Fruit fly (Drosophila melanogaster) whole organism, adult: ENCODE data around the gene CG14151.

ENCODE experiments used
- CG11617 ChIP-seq: fragments of 200-800 bp; sonication (Bioruptor generic); optimal IDR thresholded peaks from 2 replicates; lab custom pipeline; 2017; ENCODE audit warnings: mild to moderate bottlenecking, missing biosample characterization, missing genetic modification reagents, missing genetic modification characterization
- CG12768 ChIP-seq: fragments of 200-800 bp; sonication (Bioruptor generic); optimal IDR thresholded peaks from 2 replicates; lab custom pipeline; 2017; ENCODE audit warnings: missing biosample characterization, missing genetic modification characterization, mild to moderate bottlenecking, moderate library complexity, missing genetic modification reagents
- CG14711 ChIP-seq: fragments of 200-800 bp; sonication (Bioruptor generic); optimal IDR thresholded peaks from 2 replicates; lab custom pipeline; 2018; ENCODE audit warnings: missing biosample characterization, mild to moderate bottlenecking, missing genetic modification characterization, moderate library complexity
- CG1620 ChIP-seq: fragments of 200-800 bp; sonication (Bioruptor generic); optimal IDR thresholded peaks from 2 replicates; lab custom pipeline; 2016; ENCODE audit warnings: missing biosample characterization, missing genetic modification characterization
- CG33017 ChIP-seq: fragments of 200-800 bp; sonication (Bioruptor generic); optimal IDR thresholded peaks from 2 replicates; lab custom pipeline; 2018; ENCODE audit warnings: missing biosample characterization, mild to moderate bottlenecking, missing genetic modification characterization, moderate library complexity
- CG5204 ChIP-seq: fragments of 200-800 bp; sonication (Bioruptor generic); optimal IDR thresholded peaks from 2 replicates; lab custom pipeline; 2016; ENCODE audit warnings: missing biosample characterization, missing genetic modification characterization
- CG7045 ChIP-seq: fragments of 200-800 bp; sonication (Bioruptor generic); optimal IDR thresholded peaks from 2 replicates; lab custom pipeline; 2017; ENCODE audit warnings: missing biosample characterization, mild to moderate bottlenecking, missing genetic modification characterization
- CG7101 ChIP-seq: fragments of 200-800 bp; sonication (Bioruptor generic); optimal IDR thresholded peaks from 2 replicates; lab custom pipeline; 2018; ENCODE audit warnings: missing biosample characterization, mild to moderate bottlenecking, missing genetic modification characterization, moderate library complexity
- Clk ChIP-seq: fragments of 200-800 bp; sonication (Bioruptor generic); optimal IDR thresholded peaks from 2 replicates; lab custom pipeline; 2017; ENCODE audit warnings: missing biosample characterization, missing genetic modification characterization
- Crg-1 ChIP-seq: fragments of 200-800 bp; sonication (Bioruptor generic); optimal IDR thresholded peaks from 2 replicates; lab custom pipeline; 2016; ENCODE audit warnings: missing biosample characterization, missing genetic modification characterization
- Hr96 ChIP-seq: fragments of 200-800 bp; sonication (Bioruptor generic); optimal IDR thresholded peaks from 2 replicates; lab custom pipeline; 2016; ENCODE audit warnings: missing biosample characterization, missing genetic modification characterization
- Mnt ChIP-seq: fragments of 200-800 bp; sonication (Bioruptor generic); optimal IDR thresholded peaks from 2 replicates; lab custom pipeline; 2016; ENCODE audit warnings: missing biosample characterization, mild to moderate bottlenecking, missing genetic modification characterization
- bab1 ChIP-seq: fragments of 200-800 bp; sonication (Bioruptor generic); optimal IDR thresholded peaks from 3 replicates; lab custom pipeline; 2019; ENCODE audit warnings: missing biosample characterization, mild to moderate bottlenecking, missing genetic modification characterization, moderate library complexity
- cic ChIP-seq: fragments of 200-800 bp; sonication (Bioruptor generic); optimal IDR thresholded peaks from 2 replicates; lab custom pipeline; 2017; ENCODE audit warnings: missing biosample characterization, mild to moderate bottlenecking, missing genetic modification characterization, moderate library complexity
- cnc ChIP-seq, 2 experiments: fragments of >200 bp; optimal IDR thresholded peaks; 2 replicates each; lab custom pipeline; 2017
- kay ChIP-seq: fragments of 200-800 bp; sonication (Bioruptor generic); peaks from one replicate; lab custom pipeline; 2016; ENCODE audit warnings: missing biosample characterization, missing genetic modification characterization, borderline replicate concordance
- ovo ChIP-seq: fragments of 200-800 bp; sonication (Bioruptor generic); optimal IDR thresholded peaks from 2 replicates; lab custom pipeline; 2016; ENCODE audit warnings: missing biosample characterization, missing genetic modification characterization
- pad ChIP-seq: fragments of 200-800 bp; sonication (Bioruptor generic); optimal IDR thresholded peaks from 3 replicates; lab custom pipeline; 2017; ENCODE audit warnings: missing biosample characterization, missing genetic modification characterization, mild to moderate bottlenecking, moderate library complexity, missing genetic modification reagents
- tj ChIP-seq: fragments of 200-800 bp; sonication (Bioruptor generic); optimal IDR thresholded peaks from 3 replicates; lab custom pipeline; 2017; ENCODE audit warnings: missing biosample characterization, mild to moderate bottlenecking, missing genetic modification characterization, moderate library complexity
- toe ChIP-seq: fragments of 200-800 bp; sonication (Bioruptor generic); optimal IDR thresholded peaks from 2 replicates; lab custom pipeline; 2016; ENCODE audit warnings: missing biosample characterization, missing genetic modification characterization

Gene CG14151

dm6 chr3L:10656451-10657198 lies 28.3 kb upstream of the CG14151 start:
- TF ChIP-seq CG7045 (peak; percentile 30), Mnt (GFP tag; lab: Kevin White, UChicago) (peak; percentile 48), CG7101 (tag; lab: Kevin White, UChicago) (peak; percentile 39), Crg-1 (peak; percentile 53), CG14711 (tag; lab: Kevin White, UChicago) (no peak), toe (GFP tag; lab: Kevin White, UChicago) (no peak), cic (GFP tag; lab: Kevin White, UChicago) (peak; percentile 22), ovo (GFP tag; lab: Kevin White, UChicago) (peak; percentile 41), tj (GFP tag; lab: Kevin White, UChicago) (no peak), Hr96 (no peak), bab1 (GFP tag; lab: Kevin White, UChicago) (no peak), Clk (GFP tag; lab: Kevin White, UChicago) (no peak), kay (GFP tag; lab: Kevin White, UChicago) (peak; percentile 85)

- peak; percentile 70 for TF ChIP-seq kay (GFP tag; lab: Kevin White, UChicago)
- no peak for TF ChIP-seq cnc (optimal IDR thresholded peaks at IDR 0.05; lab: Kevin White, UChicago)
Measured at dm6 chr3L:10654439-10654838, 26.2 kb upstream of the CG14151 start.

dm6 chr3L:10652487-10652886 lies 24.2 kb upstream of the CG14151 start:
- TF ChIP-seq CG7045 = no peak
- no peak for TF ChIP-seq CG11617
- TF ChIP-seq tj (GFP tag; lab: Kevin White, UChicago) = peak; percentile 75
- TF ChIP-seq Hr96 = no peak
- TF ChIP-seq bab1 (GFP tag; lab: Kevin White, UChicago) = no peak
- no peak for TF ChIP-seq Mnt (GFP tag; lab: Kevin White, UChicago)
- TF ChIP-seq CG33017 (tag; lab: Kevin White, UChicago) = no peak

- TF ChIP-seq Crg-1 (no peak), tj (GFP tag; lab: Kevin White, UChicago) (peak; percentile 95)
Measured at dm6 chr3L:10651271-10651670, 23.0 kb upstream of the CG14151 start.

dm6 chr3L:10648431-10648830 lies 20.1 kb upstream of the CG14151 start:
- no peak for TF ChIP-seq CG14711 (tag; lab: Kevin White, UChicago)
- no peak for TF ChIP-seq CG7045
- no peak for TF ChIP-seq Clk (GFP tag; lab: Kevin White, UChicago)
- TF ChIP-seq CG1620 (GFP tag; lab: Kevin White, UChicago) = no peak
- no peak for TF ChIP-seq CG12768 (GFP tag; lab: Kevin White, UChicago)
- no peak for TF ChIP-seq CG7101 (tag; lab: Kevin White, UChicago)
- TF ChIP-seq tj (GFP tag; lab: Kevin White, UChicago) = no peak
- TF ChIP-seq bab1 (GFP tag; lab: Kevin White, UChicago) = no peak
- TF ChIP-seq CG11617 = no peak
- TF ChIP-seq cic (GFP tag; lab: Kevin White, UChicago) = no peak
- no peak for TF ChIP-seq Hr96
- TF ChIP-seq cnc (optimal IDR thresholded peaks at IDR 0.05; lab: Kevin White, UChicago) = no peak

- no peak for TF ChIP-seq cic (GFP tag; lab: Kevin White, UChicago)
- no peak for TF ChIP-seq kay (GFP tag; lab: Kevin White, UChicago)
Measured at dm6 chr3L:10647158-10647557, 18.9 kb upstream of the CG14151 start.

- no peak for TF ChIP-seq tj (GFP tag; lab: Kevin White, UChicago)
- TF ChIP-seq Crg-1 = no peak
- no peak for TF ChIP-seq CG14711 (tag; lab: Kevin White, UChicago)
- no peak for TF ChIP-seq CG7101 (tag; lab: Kevin White, UChicago)
- TF ChIP-seq CG7045 = no peak
- TF ChIP-seq CG12768 (GFP tag; lab: Kevin White, UChicago) = no peak
- no peak for TF ChIP-seq pad (GFP tag; lab: Kevin White, UChicago)
- no peak for TF ChIP-seq toe (GFP tag; lab: Kevin White, UChicago)
- no peak for TF ChIP-seq kay (GFP tag; lab: Kevin White, UChicago)
- no peak for TF ChIP-seq Clk (GFP tag; lab: Kevin White, UChicago)
Measured at dm6 chr3L:10645965-10646364, 17.7 kb upstream of the CG14151 start.

dm6 chr3L:10643228-10643627 lies 14.9 kb upstream of the CG14151 start, which contains the start of gene CG14153:
TSS of gene CG14153 (plus strand) at chr3L:10643528.
- no peak for TF ChIP-seq CG5204 (GFP tag; lab: Kevin White, UChicago)
- no peak for TF ChIP-seq Mnt (GFP tag; lab: Kevin White, UChicago)
- no peak for TF ChIP-seq Clk (GFP tag; lab: Kevin White, UChicago)
- TF ChIP-seq tj (GFP tag; lab: Kevin White, UChicago) = no peak
- no peak for TF ChIP-seq Crg-1
- TF ChIP-seq bab1 (GFP tag; lab: Kevin White, UChicago) = no peak
- TF ChIP-seq kay (GFP tag; lab: Kevin White, UChicago) = no peak
- no peak for TF ChIP-seq cnc (optimal IDR thresholded peaks at IDR 0.05; lab: Kevin White, UChicago)
- TF ChIP-seq Hr96 = no peak
- TF ChIP-seq ovo (GFP tag; lab: Kevin White, UChicago) = no peak
- TF ChIP-seq CG7101 (tag; lab: Kevin White, UChicago) = no peak
- no peak for TF ChIP-seq CG12768 (GFP tag; lab: Kevin White, UChicago)
